Worm (Caenorhabditis elegans) whole organism, L4 larva: ENCODE data around the gene pgap-1.

Experiments used
- T26A8.4 ChIP-seq: fragments of 200-800 bp; sonication (Bioruptor generic); IDR thresholded peaks from 2 replicates; pipeline ENCODE4 v1.3.6; 2022; ENCODE audit warnings: missing genetic modification characterization, missing compliant biosample characterization
- Y75B8A.6 ChIP-seq: fragments of 200-800 bp; sonication (Bioruptor generic); IDR thresholded peaks from 2 replicates; pipeline ENCODE4 v1.3.6; 2022; ENCODE audit warnings: missing genetic modification reagents, missing genetic modification characterization, missing compliant biosample characterization
- aha-1 ChIP-seq: fragments of 150-350 bp; peaks from one replicate; lab custom pipeline; 2014; ENCODE audit warnings: missing biosample characterization, missing genetic modification characterization
- attf-4 ChIP-seq: sonication (generic microtip); optimal IDR thresholded peaks from 3 replicates; lab custom pipeline; 2017; ENCODE audit warnings: missing biosample characterization, missing genetic modification characterization
- ceh-20 ChIP-seq: fragments of 200-800 bp; sonication (Bioruptor generic); IDR thresholded peaks from 2 replicates; pipeline ENCODE4 v1.3.6; 2022; ENCODE audit warnings: missing genetic modification reagents, missing genetic modification characterization, missing compliant biosample characterization
- ceh-28 ChIP-seq: fragments of 150-350 bp; optimal IDR thresholded peaks from 2 replicates; lab custom pipeline; 2014; ENCODE audit warnings: missing biosample characterization, missing genetic modification reagents, missing genetic modification characterization
- ceh-32 ChIP-seq: sonication (generic microtip); optimal IDR thresholded peaks from 2 replicates; lab custom pipeline; 2016; ENCODE audit warnings: mild to moderate bottlenecking, missing genetic modification characterization, missing compliant biosample characterization; ENCODE audit not compliant: poor library complexity
- ceh-82 ChIP-seq: sonication (generic microtip); optimal IDR thresholded peaks from 2 replicates; lab custom pipeline; 2017; ENCODE audit warnings: missing biosample characterization, missing genetic modification characterization
- cey-2 ChIP-seq: sonication (generic microtip); optimal IDR thresholded peaks from 3 replicates; lab custom pipeline; 2017; ENCODE audit warnings: missing genetic modification characterization, mild to moderate bottlenecking, missing compliant biosample characterization, antibody characterized with exemption, borderline replicate concordance; ENCODE audit not compliant: insufficient read depth
- ctbp-1 ChIP-seq: fragments of 200-800 bp; sonication (Bioruptor generic); IDR thresholded peaks from 2 replicates; pipeline ENCODE4 v1.3.6; 2022; ENCODE audit warnings: missing genetic modification reagents, missing genetic modification characterization, missing compliant biosample characterization
- daf-12 ChIP-seq: fragments of 150-350 bp; optimal IDR thresholded peaks from 2 replicates; lab custom pipeline; 2014; ENCODE audit warnings: missing biosample characterization, missing genetic modification reagents, missing genetic modification characterization
- daf-19 ChIP-seq: fragments of 200-800 bp; sonication (Bioruptor generic); conservative IDR thresholded peaks from 2 replicates; pipeline ENCODE4 v1.3.6; 2022; ENCODE audit warnings: missing genetic modification characterization, missing compliant biosample characterization
- egl-27 ChIP-seq: sonication (generic microtip); optimal IDR thresholded peaks from 3 replicates; lab custom pipeline; 2017; ENCODE audit warnings: missing biosample characterization, missing genetic modification reagents, missing genetic modification characterization
- fos-1 ChIP-seq: fragments of 150-350 bp; optimal IDR thresholded peaks from 2 replicates; lab custom pipeline; 2014; ENCODE audit warnings: missing biosample characterization, missing genetic modification characterization
- lin-13 ChIP-seq: fragments of 150-350 bp; optimal IDR thresholded peaks from 2 replicates; lab custom pipeline; 2014; ENCODE audit warnings: missing biosample characterization, missing genetic modification reagents, missing genetic modification characterization
- lin-15B ChIP-seq: fragments of 150-350 bp; sonication (generic microtip); optimal IDR thresholded peaks from 3 replicates; lab custom pipeline; 2014; ENCODE audit warnings: missing biosample characterization, missing genetic modification characterization
- mes-2 ChIP-seq: sonication (generic microtip); optimal IDR thresholded peaks from 2 replicates; lab custom pipeline; 2016; ENCODE audit warnings: missing genotype, mild to moderate bottlenecking, missing genetic modification characterization, missing compliant biosample characterization; ENCODE audit not compliant: poor library complexity, severe bottlenecking
- nhr-10 ChIP-seq: fragments of 150-350 bp; optimal IDR thresholded peaks from 2 replicates; lab custom pipeline; 2014; ENCODE audit warnings: missing biosample characterization, missing genetic modification characterization
- nhr-237 ChIP-seq: sonication (generic microtip); optimal IDR thresholded peaks from 2 replicates; lab custom pipeline; 2017; ENCODE audit warnings: missing biosample characterization, missing genetic modification characterization
- nhr-41 ChIP-seq: fragments of 200-800 bp; sonication (Bioruptor generic); IDR thresholded peaks from 2 replicates; pipeline ENCODE4 v1.3.6; 2022; ENCODE audit warnings: missing genetic modification reagents, missing genetic modification characterization, missing compliant biosample characterization
- saeg-2 ChIP-seq: fragments of 200-800 bp; sonication (Bioruptor generic); IDR thresholded peaks from 2 replicates; pipeline ENCODE4 v1.3.6; 2022; ENCODE audit warnings: missing genetic modification reagents, missing genetic modification characterization, missing compliant biosample characterization
- tag-97 ChIP-seq: fragments of 200-800 bp; sonication (Bioruptor generic); IDR thresholded peaks from 2 replicates; pipeline ENCODE4 v1.3.6; 2022; ENCODE audit warnings: missing genetic modification characterization, missing compliant biosample characterization
- tra-1 ChIP-seq: fragments of 200-800 bp; sonication (Bioruptor generic); IDR thresholded peaks from 2 replicates; pipeline ENCODE4 v1.3.6; 2022; ENCODE audit warnings: missing genetic modification reagents, missing genetic modification characterization, missing compliant biosample characterization
- vab-7 ChIP-seq: fragments of 200-800 bp; sonication (Bioruptor generic); IDR thresholded peaks from 2 replicates; pipeline ENCODE4 v1.3.6; 2022; ENCODE audit warnings: missing genetic modification reagents, missing genetic modification characterization, missing compliant biosample characterization
- zip-11 ChIP-seq: fragments of 200-800 bp; sonication (Bioruptor generic); IDR thresholded peaks from 2 replicates; pipeline ENCODE4 v1.3.6; 2022; ENCODE audit warnings: missing genetic modification characterization, missing compliant biosample characterization
- ztf-11 ChIP-seq: fragments of 150-350 bp; optimal IDR thresholded peaks from 2 replicates; lab custom pipeline; 2014; ENCODE audit warnings: missing biosample characterization, missing genetic modification characterization
- ztf-7 ChIP-seq: fragments of 150-350 bp; optimal IDR thresholded peaks from 2 replicates; lab custom pipeline; 2014; ENCODE audit warnings: missing biosample characterization, missing genetic modification characterization

pgap-1 gene

ce11 chrV:11290888-11291287, 49.2 kb downstream of the pgap-1 start, which contains the start of gene C03E10.1:
TSS of gene C03E10.1 (plus strand) at chrV:11291188.
- TF ChIP-seq Y75B8A.6 (no peak), ceh-82 (tag; lab: Kevin White, UChicago) (no peak), saeg-2 (no peak), ceh-32 (tag; lab: Kevin White, UChicago) (no peak), ztf-11 (tag; lab: Kevin White, UChicago) (no peak), T26A8.4 (GFP tag; lab: Robert Waterston, UW) (no peak), egl-27 (no peak), nhr-41 (GFP tag; lab: Robert Waterston, UW) (no peak), attf-4 (no peak), cey-2 (tag; lab: Kevin White, UChicago) (no peak), daf-19 (GFP tag; lab: Robert Waterston, UW) (no peak), nhr-237 (tag; lab: Kevin White, UChicago) (no peak), aha-1 (tag; lab: Kevin White, UChicago) (no peak), nhr-10 (no peak)
- TF ChIP-seq, all 104 proteins: peak for 0

- no peak for TF ChIP-seq vab-7 (GFP tag; lab: Robert Waterston, UW)
- TF ChIP-seq daf-12 (tag; lab: Kevin White, UChicago): no peak
- no peak for TF ChIP-seq ctbp-1 (GFP tag; lab: Robert Waterston, UW)
- no peak for TF ChIP-seq ceh-28 (tag; lab: Kevin White, UChicago)
- TF ChIP-seq nhr-10: no peak
- TF ChIP-seq ztf-7 (tag; lab: Kevin White, UChicago): no peak
- no peak for TF ChIP-seq ceh-20 (GFP tag; lab: Robert Waterston, UW)
- TF ChIP-seq fos-1: no peak
- TF ChIP-seq tag-97: no peak
- TF ChIP-seq mes-2 (tag; lab: Kevin White, UChicago): no peak
- TF ChIP-seq tra-1: no peak
- TF ChIP-seq lin-15B (tag; lab: Kevin White, UChicago): no peak
- TF ChIP-seq lin-13: no peak
- TF ChIP-seq zip-11: no peak
Measured at ce11 chrV:11292682-11293081, 51.0 kb downstream of the pgap-1 start.
